Worm (Caenorhabditis elegans) whole organism, early embryonic: ENCODE results near the gene wdr-5.3.

Experiments
- B0310.2 ChIP-seq: sonication (generic microtip); optimal IDR thresholded peaks from 2 replicates; lab custom pipeline; 2016; ENCODE audit warnings: mild to moderate bottlenecking, missing genetic modification characterization, missing compliant biosample characterization
- F13C5.2 ChIP-seq: sonication (generic microtip); optimal IDR thresholded peaks from 2 replicates; lab custom pipeline; 2017; ENCODE audit warnings: mild to moderate bottlenecking, missing genetic modification characterization, inconsistent platforms, missing compliant biosample characterization
- aly-1 ChIP-seq: sonication (generic microtip); optimal IDR thresholded peaks from 2 replicates; lab custom pipeline; 2016; ENCODE audit warnings: missing genetic modification characterization, missing compliant biosample characterization
- ama-1 ChIP-seq: fragments of 150-350 bp; optimal IDR thresholded peaks from 2 replicates; lab custom pipeline; 2014
- ceh-13 ChIP-seq: fragments of 200-800 bp; sonication (Bioruptor generic); optimal IDR thresholded peaks from 2 replicates; lab custom pipeline; 2018; ENCODE audit warnings: mild to moderate bottlenecking, missing genetic modification characterization, missing compliant biosample characterization
- ceh-36 ChIP-seq: sonication (generic microtip); optimal IDR thresholded peaks from 2 replicates; lab custom pipeline; 2016; ENCODE audit warnings: missing genetic modification characterization, inconsistent platforms, missing compliant biosample characterization
- ets-7 ChIP-seq: sonication (generic microtip); optimal IDR thresholded peaks from 2 replicates; lab custom pipeline; 2016; ENCODE audit warnings: missing genotype, missing genetic modification characterization, missing compliant biosample characterization
- flt-1 ChIP-seq: fragments of 200-800 bp; sonication (Bioruptor generic); IDR thresholded peaks from 2 replicates; pipeline ENCODE4 v1.3.6; 2022; ENCODE audit warnings: missing genetic modification characterization, missing compliant biosample characterization
- hmbx-1 ChIP-seq: sonication (generic microtip); optimal IDR thresholded peaks from 2 replicates; lab custom pipeline; 2016; ENCODE audit warnings: mild to moderate bottlenecking, missing genetic modification characterization, missing compliant biosample characterization
- hmg-4 ChIP-seq: fragments of 200-800 bp; sonication (Bioruptor generic); optimal IDR thresholded peaks from 2 replicates; lab custom pipeline; 2018; ENCODE audit warnings: mild to moderate bottlenecking, missing genetic modification characterization, missing compliant biosample characterization
- hnd-1 ChIP-seq: sonication (generic microtip); optimal IDR thresholded peaks from 2 replicates; lab custom pipeline; 2016; ENCODE audit warnings: missing genetic modification characterization, missing compliant biosample characterization
- pes-1 ChIP-seq: fragments of 200-800 bp; sonication (Bioruptor generic); IDR thresholded peaks from 2 replicates; pipeline ENCODE4 v1.3.6; 2022; ENCODE audit warnings: missing genetic modification reagents, missing genetic modification characterization, missing compliant biosample characterization
- scrt-1 ChIP-seq: fragments of 200-800 bp; sonication (Bioruptor generic); IDR thresholded peaks from 2 replicates; pipeline ENCODE4 v1.3.6; 2022; ENCODE audit warnings: missing genetic modification characterization, missing compliant biosample characterization
- sea-1 ChIP-seq: fragments of 200-800 bp; sonication (Bioruptor generic); conservative IDR thresholded peaks from 2 replicates; pipeline ENCODE4 v1.3.6; 2022; ENCODE audit warnings: missing genetic modification characterization, missing compliant biosample characterization
- tbx-11 ChIP-seq: fragments of 200-800 bp; sonication (Bioruptor generic); IDR thresholded peaks from 2 replicates; pipeline ENCODE4 v1.3.6; 2022; ENCODE audit warnings: missing genetic modification characterization, missing compliant biosample characterization
- tbx-37 ChIP-seq: fragments of 200-800 bp; sonication (Bioruptor generic); conservative IDR thresholded peaks from 2 replicates; pipeline ENCODE4 v1.3.6; 2022; ENCODE audit warnings: missing genetic modification reagents, missing genetic modification characterization, missing compliant biosample characterization
- tra-4 ChIP-seq: sonication (generic microtip); optimal IDR thresholded peaks from 2 replicates; lab custom pipeline; 2017; ENCODE audit warnings: missing genetic modification characterization, missing compliant biosample characterization

wdr-5.3 gene

ce11 chrV:10708346-10708745 is 28.6 kb upstream of the wdr-5.3 start:
- TF ChIP-seq hmbx-1 (tag; lab: Kevin White, UChicago) (no peak), ets-7 (no peak), aly-1 (tag; lab: Kevin White, UChicago) (no peak), sea-1 (no peak), F13C5.2 (tag; lab: Kevin White, UChicago) (no peak), pes-1 (no peak), ama-1 (no peak), B0310.2 (tag; lab: Kevin White, UChicago) (no peak), ceh-36 (tag; lab: Kevin White, UChicago) (no peak), flt-1 (GFP tag; lab: Robert Waterston, UW) (no peak), hnd-1 (tag; lab: Kevin White, UChicago) (no peak), ceh-13 (GFP tag; lab: Kevin White, UChicago) (no peak), hmg-4 (GFP tag; lab: Kevin White, UChicago) (no peak), tbx-11 (no peak), tra-4 (tag; lab: Kevin White, UChicago) (no peak), scrt-1 (no peak)

ce11 chrV:10709385-10709784 is 27.5 kb upstream of the wdr-5.3 start:
- no peak for TF ChIP-seq sea-1
- no peak for TF ChIP-seq ama-1
- TF ChIP-seq B0310.2 (tag; lab: Kevin White, UChicago): no peak
- TF ChIP-seq tra-4 (tag; lab: Kevin White, UChicago): no peak
- no peak for TF ChIP-seq flt-1 (GFP tag; lab: Robert Waterston, UW)
- TF ChIP-seq F13C5.2 (tag; lab: Kevin White, UChicago): no peak
- no peak for TF ChIP-seq hmbx-1 (tag; lab: Kevin White, UChicago)
- TF ChIP-seq tbx-11: no peak
- TF ChIP-seq pes-1: no peak
- no peak for TF ChIP-seq scrt-1
- no peak for TF ChIP-seq tbx-37 (GFP tag; lab: Robert Waterston, UW)
- TF ChIP-seq hnd-1 (tag; lab: Kevin White, UChicago): no peak
- no peak for TF ChIP-seq ceh-13 (GFP tag; lab: Kevin White, UChicago)
- no peak for TF ChIP-seq hmg-4 (GFP tag; lab: Kevin White, UChicago)
- no peak for TF ChIP-seq ceh-36 (tag; lab: Kevin White, UChicago)

ce11 chrV:10711004-10711403 is 25.9 kb upstream of the wdr-5.3 start:
- TF ChIP-seq scrt-1 (no peak), ama-1 (no peak), pes-1 (no peak), tbx-11 (no peak), aly-1 (tag; lab: Kevin White, UChicago) (no peak), hmg-4 (GFP tag; lab: Kevin White, UChicago) (no peak), ceh-36 (tag; lab: Kevin White, UChicago) (no peak), tbx-37 (GFP tag; lab: Robert Waterston, UW) (no peak), ets-7 (no peak), sea-1 (no peak)

ce11 chrV:10711829-10712607 is 24.9 kb upstream of the wdr-5.3 start:
- peak; percentile 53 for TF ChIP-seq ama-1
- TF ChIP-seq F13C5.2 (tag; lab: Kevin White, UChicago): no peak
- no peak for TF ChIP-seq hmbx-1 (tag; lab: Kevin White, UChicago)
- TF ChIP-seq ets-7: no peak
- TF ChIP-seq ceh-13 (GFP tag; lab: Kevin White, UChicago): no peak

ce11 chrV:10712608-10712900 is 24.4 kb upstream of the wdr-5.3 start:
- TF ChIP-seq F13C5.2 (tag; lab: Kevin White, UChicago): no peak
- 0 out of 2 replicates have a peak, but pooled peaks have one; percentile 23 for TF ChIP-seq pes-1
- TF ChIP-seq ama-1: no peak
- no peak for TF ChIP-seq scrt-1
- TF ChIP-seq tbx-37 (GFP tag; lab: Robert Waterston, UW): no peak
- TF ChIP-seq ets-7: no peak

ce11 chrV:10713704-10714239 is 23.1 kb upstream of the wdr-5.3 start:
- TF ChIP-seq aly-1 (tag; lab: Kevin White, UChicago) (no peak), flt-1 (GFP tag; lab: Robert Waterston, UW) (no peak), tra-4 (tag; lab: Kevin White, UChicago) (no peak), hnd-1 (tag; lab: Kevin White, UChicago) (no peak), ceh-36 (tag; lab: Kevin White, UChicago) (no peak), hmbx-1 (tag; lab: Kevin White, UChicago) (no peak), F13C5.2 (tag; lab: Kevin White, UChicago) (no peak), tbx-37 (GFP tag; lab: Robert Waterston, UW) (no peak), ceh-13 (GFP tag; lab: Kevin White, UChicago) (no peak), scrt-1 (no peak), hmg-4 (GFP tag; lab: Kevin White, UChicago) (no peak), ama-1 (no peak), sea-1 (no peak), pes-1 (no peak), B0310.2 (tag; lab: Kevin White, UChicago) (no peak), ets-7 (no peak), tbx-11 (no peak)

ce11 chrV:10714630-10715029 is 22.3 kb upstream of the wdr-5.3 start:
- no peak for TF ChIP-seq tbx-37 (GFP tag; lab: Robert Waterston, UW)
- no peak for TF ChIP-seq hmg-4 (GFP tag; lab: Kevin White, UChicago)
- no peak for TF ChIP-seq hnd-1 (tag; lab: Kevin White, UChicago)
- TF ChIP-seq B0310.2 (tag; lab: Kevin White, UChicago): no peak
- no peak for TF ChIP-seq ceh-36 (tag; lab: Kevin White, UChicago)
- TF ChIP-seq tbx-11: no peak
- TF ChIP-seq F13C5.2 (tag; lab: Kevin White, UChicago): no peak
- no peak for TF ChIP-seq ets-7
- TF ChIP-seq pes-1: no peak
- no peak for TF ChIP-seq flt-1 (GFP tag; lab: Robert Waterston, UW)
- no peak for TF ChIP-seq ceh-13 (GFP tag; lab: Kevin White, UChicago)
- no peak for TF ChIP-seq aly-1 (tag; lab: Kevin White, UChicago)
- TF ChIP-seq hmbx-1 (tag; lab: Kevin White, UChicago): no peak
- no peak for TF ChIP-seq ama-1
- no peak for TF ChIP-seq scrt-1
- TF ChIP-seq sea-1: no peak
- TF ChIP-seq tra-4 (tag; lab: Kevin White, UChicago): no peak
